Worm (Caenorhabditis elegans): Measurements from ENCODE around the gene lin-36.

DNA sequence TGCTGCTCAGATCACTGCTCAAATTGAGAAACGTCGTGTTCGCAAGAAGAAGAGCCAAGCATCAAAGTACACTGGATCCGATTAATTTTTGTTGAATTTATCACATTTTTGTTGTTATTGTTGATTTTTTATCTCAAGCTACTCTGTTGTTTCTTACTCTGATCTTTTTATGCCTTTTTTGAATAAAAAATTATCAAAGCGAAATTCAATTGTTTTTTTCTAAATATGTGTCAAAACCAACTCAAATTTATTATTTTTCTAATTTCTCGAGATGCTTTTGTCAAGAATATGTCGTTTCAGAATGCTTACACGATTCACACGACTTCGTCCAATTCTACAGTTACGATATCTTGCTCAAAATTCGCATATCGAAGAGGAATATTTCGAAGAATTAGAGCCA is 26.7 kb upstream of the lin-36 start, which contains the start of gene K12H4.2:
- TF ChIP-seq hmg-4 (GFP tag; optimal IDR thresholded peaks at IDR 0.05), result no peak
- no peak for TF ChIP-seq ama-1 (optimal IDR thresholded peaks at IDR 0.05)
- no peak for TF ChIP-seq F13C5.2 (tag; optimal IDR thresholded peaks at IDR 0.05)
- no peak for TF ChIP-seq ets-7 (tag; optimal IDR thresholded peaks at IDR 0.05)
- no peak for TF ChIP-seq B0310.2 (tag; optimal IDR thresholded peaks at IDR 0.05)
- no peak for TF ChIP-seq hnd-1 (tag; optimal IDR thresholded peaks at IDR 0.05)
- no peak for TF ChIP-seq tra-4 (tag; optimal IDR thresholded peaks at IDR 0.05)
- no peak for TF ChIP-seq ceh-36 (tag; optimal IDR thresholded peaks at IDR 0.05)
- no peak for TF ChIP-seq flt-1 (GFP tag; IDR thresholded peaks at IDR 0.05)
- no peak for TF ChIP-seq sea-1 (GFP tag; conservative IDR thresholded peaks at IDR 0.05)
- TF ChIP-seq pes-1 (GFP tag; IDR thresholded peaks at IDR 0.05), result no peak
